Fruit fly (Drosophila melanogaster): ENCODE data around the gene ZnT77C.

DNA sequence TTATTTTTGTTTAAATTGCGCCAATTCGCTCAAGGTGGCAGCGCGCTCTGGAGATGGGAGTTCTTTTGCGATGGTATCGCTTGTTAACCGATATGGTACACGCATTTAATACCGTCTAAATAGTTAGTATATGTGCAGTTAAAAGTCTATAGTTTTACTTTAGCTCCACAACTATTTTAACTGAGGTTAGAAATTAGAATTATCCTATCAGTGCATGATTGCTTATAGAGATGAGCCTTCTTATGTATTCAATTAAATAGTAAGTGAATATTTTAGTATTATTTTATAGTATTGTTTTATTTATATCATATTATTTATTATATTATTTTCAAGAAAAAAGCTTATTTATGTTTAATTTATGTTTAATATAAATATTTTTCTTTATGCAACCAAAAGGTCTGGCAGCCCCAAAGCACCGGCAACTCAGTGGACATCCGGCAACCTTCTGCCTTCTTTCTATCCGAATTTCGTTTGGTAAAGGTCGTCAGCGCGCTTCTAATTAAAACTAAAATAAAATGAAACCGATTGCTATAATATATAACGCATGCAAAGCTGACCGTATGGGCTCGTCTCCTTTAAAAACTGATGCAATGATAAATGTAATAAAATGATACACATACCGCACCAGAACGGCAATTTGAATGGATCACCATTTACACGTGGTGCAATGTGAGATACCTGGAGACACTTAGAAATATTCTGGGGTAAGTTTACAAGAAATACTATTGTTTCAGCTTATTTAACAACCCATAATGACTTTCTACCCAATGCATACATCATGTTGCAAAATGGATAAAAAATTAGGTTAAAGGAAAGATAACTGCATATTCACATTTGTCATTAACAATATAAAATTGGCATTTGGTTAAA lies 41.7 kb downstream of the ZnT77C start, which contains the start of gene CG5199:
- TF ChIP-seq Snoo (tag; optimal IDR thresholded peaks at IDR 0.05) = peak; percentile 53
- TF ChIP-seq CG13204 (GFP tag; optimal IDR thresholded peaks at IDR 0.05) = no peak
- TF ChIP-seq fd96Ca (GFP tag; IDR thresholded peaks at IDR 0.05) = no peak
- no peak for TF ChIP-seq EcR (GFP tag; optimal IDR thresholded peaks at IDR 0.05)
- TF ChIP-seq rn (GFP tag; IDR thresholded peaks at IDR 0.05) = no peak
- no peak for TF ChIP-seq CG17806 (tag; optimal IDR thresholded peaks at IDR 0.05)
- no peak for TF ChIP-seq CG12605 (GFP tag; IDR thresholded peaks at IDR 0.05)
